Fruit fly (Drosophila melanogaster) whole organism, embryonic: ENCODE results near the gene CG11700.

Source experiments
- Abd-B ChIP-seq: fragments of 200-800 bp; sonication (Bioruptor generic); optimal IDR thresholded peaks from 2 replicates; lab custom pipeline; 2018; ENCODE audit warnings: missing biosample characterization, mild to moderate bottlenecking, missing genetic modification characterization, moderate library complexity
- Atf-2 ChIP-seq: fragments of 200-800 bp; sonication (Bioruptor generic); optimal IDR thresholded peaks from 2 replicates; lab custom pipeline; 2016; ENCODE audit warnings: missing biosample characterization, missing genetic modification characterization
- Bdp1 ChIP-seq: fragments of 200-800 bp; sonication (Bioruptor generic); optimal IDR thresholded peaks from 3 replicates; lab custom pipeline; 2016; ENCODE audit warnings: missing biosample characterization, missing genetic modification characterization
- CG10959 ChIP-seq: fragments of 200-800 bp; sonication (Bioruptor generic); IDR thresholded peaks from 2 replicates; pipeline ENCODE4 v1.3.6; 2022; ENCODE audit warnings: missing biosample characterization, missing genetic modification characterization
- CG11398 ChIP-seq: fragments of 200-800 bp; sonication (Bioruptor generic); optimal IDR thresholded peaks from 2 replicates; lab custom pipeline; 2016; ENCODE audit warnings: missing biosample characterization, missing genetic modification characterization
- CG11456 ChIP-seq: fragments of 200-800 bp; sonication (Bioruptor generic); IDR thresholded peaks from 3 replicates; pipeline ENCODE4 v1.3.6; 2022; ENCODE audit warnings: missing biosample characterization, missing genetic modification characterization
- CG12942 ChIP-seq: fragments of 200-800 bp; sonication (Bioruptor generic); optimal IDR thresholded peaks from 3 replicates; lab custom pipeline; 2016; ENCODE audit warnings: missing biosample characterization, missing genetic modification characterization
- CG13624 ChIP-seq: fragments of 200-800 bp; sonication (Bioruptor generic); optimal IDR thresholded peaks from 2 replicates; lab custom pipeline; 2016; ENCODE audit warnings: missing biosample characterization, missing genetic modification characterization
- CG14050 ChIP-seq: fragments of 200-800 bp; sonication (Bioruptor generic); IDR thresholded peaks from 3 replicates; pipeline ENCODE4 v1.3.6; 2022; ENCODE audit warnings: missing biosample characterization, missing genetic modification characterization
- CG16779 ChIP-seq: fragments of 200-800 bp; sonication (Bioruptor generic); IDR thresholded peaks from 2 replicates; pipeline ENCODE4 v1.3.6; 2022; ENCODE audit warnings: missing biosample characterization, missing genetic modification characterization
- CG17912 ChIP-seq: fragments of 200-800 bp; sonication (Bioruptor generic); optimal IDR thresholded peaks from 2 replicates; lab custom pipeline; 2018; ENCODE audit warnings: missing biosample characterization, mild to moderate bottlenecking, missing genetic modification characterization
- CG1792 ChIP-seq: fragments of 200-800 bp; sonication (Bioruptor generic); optimal IDR thresholded peaks from 2 replicates; lab custom pipeline; 2016; ENCODE audit warnings: missing biosample characterization, missing genetic modification characterization
- CG18262 ChIP-seq: fragments of 200-800 bp; optimal IDR thresholded peaks from 3 replicates; lab custom pipeline; 2019; ENCODE audit warnings: missing biosample characterization, mild to moderate bottlenecking, missing genetic modification characterization, moderate library complexity
- CG2875 ChIP-seq: fragments of 200-800 bp; sonication (Bioruptor generic); optimal IDR thresholded peaks from 2 replicates; lab custom pipeline; 2017; ENCODE audit warnings: missing biosample characterization, mild to moderate bottlenecking, missing genetic modification characterization, missing genetic modification reagents
- CG34224 ChIP-seq: fragments of 200-800 bp; sonication (Bioruptor generic); IDR thresholded peaks from 3 replicates; pipeline ENCODE4 v1.3.6; 2022; ENCODE audit warnings: missing biosample characterization, missing genetic modification characterization; ENCODE audit not compliant: partially characterized antibody
- CG6683 ChIP-seq: fragments of 200-800 bp; sonication (Bioruptor generic); optimal IDR thresholded peaks from 2 replicates; lab custom pipeline; 2017; ENCODE audit warnings: missing biosample characterization, mild to moderate bottlenecking, missing genetic modification characterization, missing genetic modification reagents
- CG6791 ChIP-seq: fragments of 200-800 bp; sonication (Bioruptor generic); IDR thresholded peaks from 3 replicates; pipeline ENCODE4 v1.3.6; 2022; ENCODE audit warnings: missing biosample characterization, missing genetic modification characterization; ENCODE audit not compliant: partially characterized antibody
- CG9932 ChIP-seq: fragments of 200-800 bp; sonication (Bioruptor generic); IDR thresholded peaks from 2 replicates; pipeline ENCODE4 v1.3.6; 2022; ENCODE audit warnings: missing biosample characterization, missing genetic modification characterization
- Doc2 ChIP-seq: fragments of 200-800 bp; sonication (Bioruptor generic); IDR thresholded peaks from 2 replicates; pipeline ENCODE4 v1.3.6; 2022; ENCODE audit warnings: missing biosample characterization, missing genetic modification characterization
- Dp ChIP-seq: fragments of 200-800 bp; sonication (Bioruptor generic); optimal IDR thresholded peaks from 2 replicates; lab custom pipeline; 2018; ENCODE audit warnings: missing biosample characterization, mild to moderate bottlenecking, missing genetic modification characterization, moderate library complexity
- HLH4C ChIP-seq: fragments of 200-800 bp; sonication (Bioruptor generic); IDR thresholded peaks from 3 replicates; pipeline ENCODE4 v1.3.6; 2022; ENCODE audit warnings: missing biosample characterization, missing genetic modification characterization; ENCODE audit not compliant: partially characterized antibody
- Hmr ChIP-seq: fragments of 200-800 bp; sonication (Bioruptor generic); optimal IDR thresholded peaks from 3 replicates; lab custom pipeline; 2017; ENCODE audit warnings: mild to moderate bottlenecking, missing biosample characterization, missing genetic modification reagents, missing genetic modification characterization
- Nf-YA ChIP-seq: fragments of 200-800 bp; sonication (Bioruptor generic); IDR thresholded peaks from 2 replicates; pipeline ENCODE4 v1.3.6; 2022; ENCODE audit warnings: missing biosample characterization, missing genetic modification characterization
- Pdp1 ChIP-seq, 2 experiments: fragments of 200-800 bp; sonication (Bioruptor generic); optimal IDR thresholded peaks; 3 replicates each; lab custom pipeline; 2016; ENCODE audit warnings: missing biosample characterization in 2 of 2, missing genetic modification characterization in 2 of 2, mild to moderate bottlenecking in 1 of 2, moderate library complexity in 1 of 2
- Spps ChIP-seq: fragments of 200-800 bp; sonication (Bioruptor generic); optimal IDR thresholded peaks from 2 replicates; lab custom pipeline; 2018; ENCODE audit warnings: missing biosample characterization, mild to moderate bottlenecking, missing genetic modification characterization
- Xbp1 ChIP-seq: fragments of 200-800 bp; sonication (Bioruptor generic); optimal IDR thresholded peaks from 3 replicates; lab custom pipeline; 2016; ENCODE audit warnings: missing biosample characterization, mild to moderate bottlenecking, missing genetic modification characterization
- YL-1 ChIP-seq: fragments of 200-800 bp; sonication (Bioruptor generic); optimal IDR thresholded peaks from 3 replicates; lab custom pipeline; 2017; ENCODE audit warnings: missing biosample characterization, mild to moderate bottlenecking, missing genetic modification characterization
- ab ChIP-seq: fragments of 200-800 bp; sonication (Bioruptor generic); optimal IDR thresholded peaks from 2 replicates; lab custom pipeline; 2016; ENCODE audit warnings: missing biosample characterization, missing genetic modification characterization
- abd-A ChIP-seq: fragments of 200-800 bp; sonication (Bioruptor generic); optimal IDR thresholded peaks from 3 replicates; lab custom pipeline; 2019; ENCODE audit warnings: missing biosample characterization, mild to moderate bottlenecking, missing genetic modification characterization, moderate library complexity
- caup ChIP-seq: fragments of 200-800 bp; sonication (Bioruptor generic); optimal IDR thresholded peaks from 3 replicates; lab custom pipeline; 2017; ENCODE audit warnings: missing biosample characterization, mild to moderate bottlenecking, missing genetic modification characterization, moderate library complexity; ENCODE audit not compliant: severe bottlenecking
- ci ChIP-seq: fragments of 200-800 bp; sonication (Bioruptor generic); IDR thresholded peaks from 3 replicates; pipeline ENCODE4 v1.3.6; 2022; ENCODE audit warnings: missing biosample characterization, missing genetic modification characterization
- crp ChIP-seq, 2 experiments: fragments of 200-800 bp; sonication (Bioruptor generic); optimal IDR thresholded peaks; 2 replicates in 1 of 2; 3 replicates in 1 of 2; lab custom pipeline; 2017; ENCODE audit warnings: missing biosample characterization in 2 of 2, missing genetic modification characterization in 2 of 2, mild to moderate bottlenecking in 1 of 2, moderate library complexity in 1 of 2
- dimm ChIP-seq: fragments of 200-800 bp; sonication (Bioruptor generic); IDR thresholded peaks from 2 replicates; pipeline ENCODE4 v1.3.6; 2022; ENCODE audit warnings: missing biosample characterization, missing genetic modification characterization
- dmrt99B ChIP-seq: fragments of 200-800 bp; sonication (Bioruptor generic); optimal IDR thresholded peaks from 2 replicates; lab custom pipeline; 2018; ENCODE audit warnings: missing biosample characterization, mild to moderate bottlenecking, missing genetic modification characterization, moderate library complexity
- dpn ChIP-seq, 2 experiments: fragments of 200-800 bp; sonication (Bioruptor generic); optimal IDR thresholded peaks; 3 replicates each; lab custom pipeline; 2016; ENCODE audit warnings: missing biosample characterization in 2 of 2, missing genetic modification characterization in 2 of 2
- fd102C ChIP-seq: fragments of 200-800 bp; sonication (Bioruptor generic); optimal IDR thresholded peaks from 2 replicates; lab custom pipeline; 2018; ENCODE audit warnings: missing biosample characterization, mild to moderate bottlenecking, missing genetic modification characterization, moderate library complexity
- grn ChIP-seq: fragments of 200-800 bp; sonication (Bioruptor generic); optimal IDR thresholded peaks from 3 replicates; lab custom pipeline; 2017; ENCODE audit warnings: missing biosample characterization, missing genetic modification characterization
- kni ChIP-seq: fragments of 200-800 bp; sonication (Bioruptor generic); optimal IDR thresholded peaks from 3 replicates; lab custom pipeline; 2017; ENCODE audit warnings: mild to moderate bottlenecking, missing biosample characterization, missing genetic modification reagents, missing genetic modification characterization
- lilli ChIP-seq: fragments of 200-800 bp; sonication (Bioruptor generic); optimal IDR thresholded peaks from 3 replicates; lab custom pipeline; 2016; ENCODE audit warnings: missing biosample characterization, missing genetic modification characterization
- lola ChIP-seq, 3 experiments: fragments of >200 bp in 2 of 3; fragments of 200-800 bp in 1 of 3; sonication (Bioruptor generic) in 1 of 3; optimal IDR thresholded peaks; 2 replicates each; lab custom pipeline; 2017 to 2019; ENCODE audit warnings: missing biosample characterization in 3 of 3, missing genetic modification characterization in 3 of 3, mild to moderate bottlenecking in 1 of 3, moderate library complexity in 1 of 3
- odd ChIP-seq: fragments of 200-800 bp; sonication (Bioruptor generic); optimal IDR thresholded peaks from 2 replicates; lab custom pipeline; 2017; ENCODE audit warnings: missing biosample characterization, mild to moderate bottlenecking, missing genetic modification characterization
- pan ChIP-seq, 4 experiments: fragments of >200 bp in 3 of 4; fragments of 200-800 bp in 1 of 4; sonication (Bioruptor generic) in 1 of 4; optimal IDR thresholded peaks in 3 of 4; IDR thresholded peaks in 1 of 4; 2 replicates each; pipeline versions ENCODE4 v1.3.6 to Lab custom; 2017 to 2022; ENCODE audit warnings: missing biosample characterization in 2 of 4, missing genetic modification characterization in 2 of 4, mixed read lengths in 1 of 4
- pho ChIP-seq: fragments of 200-800 bp; sonication (Bioruptor generic); optimal IDR thresholded peaks from 2 replicates; lab custom pipeline; 2016; ENCODE audit warnings: missing biosample characterization, missing genetic modification characterization
- prd ChIP-seq, 3 experiments: fragments of >200 bp in 2 of 3; fragments of 200-800 bp in 1 of 3; sonication (Bioruptor generic) in 1 of 3; optimal IDR thresholded peaks in 2 of 3; IDR thresholded peaks in 1 of 3; 2 replicates in 2 of 3; 3 replicates in 1 of 3; pipeline versions ENCODE4 v1.3.6 to Lab custom; 2017 to 2022; ENCODE audit warnings: missing biosample characterization in 1 of 3, missing genetic modification characterization in 1 of 3
- slbo ChIP-seq: fragments of 200-800 bp; sonication (Bioruptor generic); IDR thresholded peaks from 2 replicates; pipeline ENCODE4 v1.3.6; 2022; ENCODE audit warnings: missing biosample characterization, missing genetic modification characterization
- sob ChIP-seq: fragments of 200-800 bp; sonication (Bioruptor generic); IDR thresholded peaks from 2 replicates; pipeline ENCODE4 v1.3.6; 2022; ENCODE audit warnings: missing biosample characterization, missing genetic modification characterization
- tgo ChIP-seq: fragments of 200-800 bp; sonication (Bioruptor generic); IDR thresholded peaks from 3 replicates; pipeline ENCODE4 v1.3.6; 2022; ENCODE audit warnings: missing biosample characterization, missing genetic modification characterization
- zfh2 ChIP-seq: fragments of 200-800 bp; sonication (Bioruptor generic); optimal IDR thresholded peaks from 2 replicates; lab custom pipeline; 2016; ENCODE audit warnings: missing biosample characterization, missing genetic modification characterization

The CG11700 gene

DNA sequence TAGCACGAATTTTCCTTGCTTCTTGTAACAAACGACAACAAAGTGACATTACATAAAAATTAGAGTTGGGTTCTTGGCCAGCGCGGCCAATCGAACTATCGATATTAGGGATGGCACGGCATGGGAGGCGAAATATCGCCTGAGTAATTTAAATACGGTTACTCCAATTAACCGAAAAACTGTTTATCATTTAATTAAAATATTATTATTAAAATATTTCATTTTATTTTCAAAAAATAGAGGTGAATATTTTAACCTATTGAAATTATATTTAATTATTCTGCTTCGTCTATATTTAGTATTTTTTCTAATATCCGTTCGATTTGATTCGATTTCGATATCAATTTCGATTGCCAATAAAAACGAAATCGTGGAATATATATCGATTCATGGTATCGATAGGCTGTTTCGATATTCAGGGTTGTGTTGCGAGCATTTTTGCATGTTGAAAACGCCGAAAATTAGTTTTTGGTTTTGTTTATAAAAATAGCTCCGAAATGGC is 27.9 kb downstream of the CG11700 start, which contains the start of the genes Rbcn-3A and Spx (continued):
- TF ChIP-seq Nf-YA (GFP tag; lab: Robert Waterston, UW) (no peak), caup (no peak), Atf-2 (no peak), ab (GFP tag; lab: Kevin White, UChicago) (no peak), abd-A (no peak), kni (GFP tag; lab: Kevin White, UChicago) (no peak), CG17912 (GFP tag; lab: Kevin White, UChicago) (no peak), CG9932 (GFP tag; lab: Robert Waterston, UW) (peak; percentile 63), Bdp1 (GFP tag; lab: Kevin White, UChicago) (no peak), prd (optimal IDR thresholded peaks at IDR 0.05; lab: Kevin White, UChicago) (no peak), prd (GFP tag; IDR thresholded peaks at IDR 0.05; lab: Robert Waterston, UW) (peak; percentile 41; the same call in 1 of the 3 replicates), HLH4C (peak; percentile 92), crp (GFP tag; optimal IDR thresholded peaks at IDR 0.05; lab: Kevin White, UChicago) (no peak), CG1792 (GFP tag; lab: Kevin White, UChicago) (no peak), sob (GFP tag; lab: Robert Waterston, UW) (peak; percentile 28; the same call in 1 of the 2 replicates), lilli (GFP tag; lab: Kevin White, UChicago) (peak; percentile 32), CG6791 (GFP tag; lab: Robert Waterston, UW) (peak; percentile 90), CG13624 (GFP tag; lab: Kevin White, UChicago) (no peak), CG6683 (GFP tag; lab: Kevin White, UChicago) (no peak), Dp (GFP tag; lab: Kevin White, UChicago) (peak; percentile 35), CG16779 (GFP tag; lab: Robert Waterston, UW) (no peak), CG10959 (no peak), CG18262 (tag; lab: Kevin White, UChicago) (peak; percentile 38), CG11456 (0 out of 3 replicates have a peak, but pooled peaks have one; percentile 48), slbo (GFP tag; lab: Robert Waterston, UW) (peak; percentile 69), CG12942 (GFP tag; lab: Kevin White, UChicago) (peak; percentile 3), tgo (GFP tag; lab: Robert Waterston, UW) (peak; percentile 28; the same call in 1 of the 3 replicates), Hmr (GFP tag; lab: Kevin White, UChicago) (peak; percentile 27), odd (no peak), CG14050 (GFP tag; lab: Robert Waterston, UW) (no peak), lola (GFP tag; optimal IDR thresholded peaks at IDR 0.05; lab: Kevin White, UChicago) (peak in 1 of 3 experiments; percentile 32), CG2875 (GFP tag; lab: Kevin White, UChicago) (no peak), dmrt99B (tag; lab: Kevin White, UChicago) (no peak), pho (no peak), zfh2 (GFP tag; lab: Kevin White, UChicago) (no peak), Doc2 (GFP tag; lab: Robert Waterston, UW) (no peak), dpn (GFP tag; optimal IDR thresholded peaks at IDR 0.05; lab: Kevin White, UChicago) (peak in 1 of 2 experiments; percentile 44), Abd-B (GFP tag; lab: Kevin White, UChicago) (peak; percentile 40), dimm (GFP tag; lab: Robert Waterston, UW) (no peak), CG34224 (GFP tag; lab: Robert Waterston, UW) (peak; percentile 81), Spps (tag; lab: Kevin White, UChicago) (no peak), Xbp1 (GFP tag; lab: Kevin White, UChicago) (peak; percentile 40), pan (optimal IDR thresholded peaks at IDR 0.05; lab: Kevin White, UChicago) (no peak), pan (GFP tag; optimal IDR thresholded peaks at IDR 0.05 in 1 of 2, IDR thresholded peaks at IDR 0.05 in 1 of 2) (peak in 1 of 2 experiments; percentile 7), CG11398 (GFP tag; lab: Kevin White, UChicago) (no peak), YL-1 (GFP tag; lab: Kevin White, UChicago) (peak; percentile 45), ci (GFP tag; lab: Robert Waterston, UW) (no peak), fd102C (no peak), Pdp1 (GFP tag; optimal IDR thresholded peaks at IDR 0.05; lab: Kevin White, UChicago) (peak in 1 of 2 experiments; percentile 90), grn (GFP tag; lab: Kevin White, UChicago) (no peak)
